Worm (Caenorhabditis elegans) whole organism, L4/young adult: Measurements from ENCODE around the gene pho-14.

Experiments
- W03F9.2 ChIP-seq: fragments of 150-350 bp; optimal IDR thresholded peaks from 2 replicates; lab custom pipeline; 2014; ENCODE audit warnings: missing biosample characterization, missing genetic modification characterization
- him-1 ChIP-seq: sonication (generic microtip); optimal IDR thresholded peaks from 2 replicates; lab custom pipeline; 2016; ENCODE audit warnings: missing genotype, missing genetic modification reagents, missing genetic modification characterization, missing compliant biosample characterization

DNA sequence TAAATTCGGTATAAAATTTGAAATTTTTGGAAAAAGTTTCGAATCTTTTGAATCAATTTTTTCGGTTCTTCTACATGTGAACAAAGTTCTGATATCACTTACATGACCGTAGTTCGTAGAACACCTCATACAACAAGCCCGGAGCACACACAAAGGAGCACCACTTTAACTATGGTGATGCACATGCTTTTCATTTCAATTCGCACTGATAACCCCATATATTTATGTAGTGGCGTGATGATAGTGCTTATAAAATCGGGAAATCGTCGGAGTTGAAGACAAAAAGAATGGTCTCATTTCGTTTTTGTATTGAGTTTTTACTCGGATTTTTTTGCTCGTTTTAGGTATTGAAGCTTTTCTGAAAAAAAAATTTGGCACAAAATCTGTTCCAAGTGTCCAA lies 40.1 kb upstream of the pho-14 start, which contains the start of gene W09B6.4:
- no peak for TF ChIP-seq him-1 (tag; lab: Kevin White, UChicago)
- TF ChIP-seq W03F9.2 (tag; lab: Kevin White, UChicago), result no peak
